Worm (Caenorhabditis elegans) whole organism, mixed stage, embryonic: ENCODE results near the gene F54F7.6.

Experiments used
- ceh-39 ChIP-seq: fragments of 150-350 bp; optimal IDR thresholded peaks from 2 replicates; lab custom pipeline; 2014; ENCODE audit warnings: missing biosample characterization, missing genetic modification characterization
- ces-1 ChIP-seq: fragments of 150-350 bp; optimal IDR thresholded peaks from 2 replicates; lab custom pipeline; 2014; ENCODE audit warnings: missing biosample characterization, missing genetic modification reagents, missing genetic modification characterization
- cnd-1 ChIP-seq: fragments of 200-800 bp; sonication (Bioruptor generic); optimal IDR thresholded peaks from 2 replicates; lab custom pipeline; 2018; ENCODE audit warnings: mild to moderate bottlenecking, missing genetic modification characterization, missing compliant biosample characterization
- nhr-12 ChIP-seq: fragments of 150-350 bp; optimal IDR thresholded peaks from 2 replicates; lab custom pipeline; 2014; ENCODE audit warnings: missing biosample characterization, missing genetic modification characterization
- nhr-237 ChIP-seq: fragments of 150-350 bp; optimal IDR thresholded peaks from 2 replicates; lab custom pipeline; 2014; ENCODE audit warnings: missing biosample characterization, missing genetic modification characterization
- unc-39 ChIP-seq: fragments of 150-350 bp; optimal IDR thresholded peaks from 2 replicates; lab custom pipeline; 2014; ENCODE audit warnings: missing biosample characterization, missing genetic modification characterization
- unc-62 ChIP-seq: fragments of 150-350 bp; optimal IDR thresholded peaks from 2 replicates; lab custom pipeline; 2014; ENCODE audit warnings: missing biosample characterization, missing genetic modification reagents, missing genetic modification characterization
- ztf-11 ChIP-seq: fragments of 150-350 bp; optimal IDR thresholded peaks from 2 replicates; lab custom pipeline; 2014; ENCODE audit warnings: missing biosample characterization, missing genetic modification characterization

DNA sequence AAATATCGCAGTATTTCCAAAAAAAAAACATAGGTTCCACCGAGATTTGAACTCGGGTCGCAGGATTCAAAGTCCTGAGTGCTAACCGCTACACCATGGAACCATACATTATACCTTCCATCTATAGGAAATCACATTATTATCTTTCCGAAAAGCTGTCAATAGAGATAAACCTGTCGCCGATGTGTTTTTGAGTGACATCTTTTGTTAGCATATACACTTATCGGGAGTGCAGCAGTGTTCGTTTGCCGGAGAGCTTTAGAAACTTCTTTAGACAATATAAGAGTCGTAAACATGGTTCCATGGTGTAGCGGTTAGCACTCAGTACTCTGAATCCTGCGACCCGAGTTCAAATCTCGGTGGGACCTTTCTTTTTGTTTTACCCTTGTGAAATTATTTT is 7.0 kb downstream of the F54F7.6 start:
- TF ChIP-seq ceh-39 (tag; lab: Kevin White, UChicago): no peak
- TF ChIP-seq nhr-12 (tag; lab: Kevin White, UChicago): no peak
- no peak for TF ChIP-seq unc-62 (GFP tag; lab: Kevin White, UChicago)
- no peak for TF ChIP-seq ztf-11 (tag; lab: Kevin White, UChicago)
- no peak for TF ChIP-seq cnd-1
- TF ChIP-seq unc-39: no peak
- no peak for TF ChIP-seq nhr-237 (tag; lab: Kevin White, UChicago)
- TF ChIP-seq ces-1 (GFP tag; lab: Kevin White, UChicago): no peak
